Worm (Caenorhabditis elegans): ENCODE results near the gene flp-13.
A peak's percentile ranks its signal among the peaks of the same experiment; 100 is the strongest.

flp-13 gene

ce11 chrIV:7698320-7698719 lies at the start of gene flp-13:
Gene flp-13, minus strand, starts transcription at chrIV:7698420.
- no peak for TF ChIP-seq lin-39 (tag; optimal IDR thresholded peaks at IDR 0.05)
- TF ChIP-seq nhr-10 (tag; optimal IDR thresholded peaks at IDR 0.05), result no peak
- TF ChIP-seq blmp-1 (tag; optimal IDR thresholded peaks at IDR 0.05; ENCODE audit: insufficient read depth), result no peak
- TF ChIP-seq unc-39 (tag; optimal IDR thresholded peaks at IDR 0.05), result no peak
- TF ChIP-seq ztf-1 (GFP tag; conservative IDR thresholded peaks at IDR 0.05), result no peak
- TF ChIP-seq lin-11 (tag; optimal IDR thresholded peaks at IDR 0.05), result no peak
- no peak for TF ChIP-seq nhr-21 (tag; optimal IDR thresholded peaks at IDR 0.05)
- no peak for TF ChIP-seq Y55F3AM.14 (GFP tag; optimal IDR thresholded peaks at IDR 0.05)
- TF ChIP-seq nhr-237 (tag; optimal IDR thresholded peaks at IDR 0.05), result no peak
- no peak for TF ChIP-seq lsy-2 (tag; optimal IDR thresholded peaks at IDR 0.05)
- TF ChIP-seq C34F6.9 (tag; optimal IDR thresholded peaks at IDR 0.05), result no peak
- TF ChIP-seq unc-55 (GFP tag; optimal IDR thresholded peaks at IDR 0.05), result no peak
- no peak for TF ChIP-seq mab-5 (tag; optimal IDR thresholded peaks at IDR 0.05)

DNA sequence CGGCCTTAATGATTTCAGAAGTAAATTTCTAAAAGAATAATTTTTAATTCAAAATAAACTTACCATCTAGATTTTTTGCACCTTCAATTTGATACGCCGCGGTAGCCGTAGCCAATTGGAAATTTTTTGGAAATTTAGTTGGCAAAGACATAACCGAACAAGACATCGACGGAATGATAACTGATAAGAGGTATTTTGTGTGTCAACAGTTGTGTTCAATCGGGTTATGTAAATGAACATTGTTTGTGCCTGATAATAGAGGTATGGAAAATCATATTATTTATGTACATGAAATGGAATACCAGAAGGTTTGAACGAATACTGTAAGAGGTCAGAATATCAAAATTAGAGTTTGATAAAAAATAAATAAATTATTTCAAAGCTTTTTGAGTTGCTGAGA lies 49.6 kb upstream of the flp-13 start, which contains the start of gene klo-1:
TSS of gene klo-1 (minus strand) at position 388 of the 400 bp plus-strand sequence.
- peak; percentile 83 for TF ChIP-seq fos-1 (tag; optimal IDR thresholded peaks at IDR 0.05)
- TF ChIP-seq sma-9 (GFP tag; optimal IDR thresholded peaks at IDR 0.05), result peak; percentile 38
- TF ChIP-seq sma-9 (tag; optimal IDR thresholded peaks at IDR 0.05), result no peak
- peak; percentile 54 for TF ChIP-seq crh-2 (tag; optimal IDR thresholded peaks at IDR 0.05)
- TF ChIP-seq unc-55 (GFP tag; optimal IDR thresholded peaks at IDR 0.05), result no peak

- TF ChIP-seq zag-1 (tag; optimal IDR thresholded peaks at IDR 0.05) (no peak), skn-1 (tag; optimal IDR thresholded peaks at IDR 0.05) (no peak), nhr-11 (tag; optimal IDR thresholded peaks at IDR 0.05) (no peak), Y55F3AM.14 (GFP tag; optimal IDR thresholded peaks at IDR 0.05) (no peak), lsy-2 (tag; optimal IDR thresholded peaks at IDR 0.05) (no peak), sma-9 (GFP tag; optimal IDR thresholded peaks at IDR 0.05) (no peak), sma-9 (tag; optimal IDR thresholded peaks at IDR 0.05) (no peak), elt-3 (tag; optimal IDR thresholded peaks at IDR 0.05) (no peak), sem-4 (tag; optimal IDR thresholded peaks at IDR 0.05) (no peak), nhr-10 (tag; optimal IDR thresholded peaks at IDR 0.05) (no peak), nhr-25 (tag; optimal IDR thresholded peaks at IDR 0.05) (no peak), crh-2 (tag; optimal IDR thresholded peaks at IDR 0.05) (no peak), dmd-4 (tag; optimal IDR thresholded peaks at IDR 0.05) (no peak), unc-55 (GFP tag; optimal IDR thresholded peaks at IDR 0.05) (no peak), nhr-21 (tag; optimal IDR thresholded peaks at IDR 0.05) (no peak), C34F6.9 (tag; optimal IDR thresholded peaks at IDR 0.05) (no peak)
These were observed 45.3 kb upstream of the flp-13 start, which contains the start of gene npr-35 for ce11 chrIV:7743539-7743938. Gene npr-35, plus strand, starts transcription at chrIV:7743839.

ce11 chrIV:7736616-7737015 lies 38.4 kb upstream of the flp-13 start:
- TF ChIP-seq F13H6.1 (tag; optimal IDR thresholded peaks at IDR 0.05) (no peak), unc-39 (tag; optimal IDR thresholded peaks at IDR 0.05) (no peak), C34F6.9 (tag; optimal IDR thresholded peaks at IDR 0.05) (no peak), sem-4 (tag; optimal IDR thresholded peaks at IDR 0.05) (no peak), nhr-11 (tag; optimal IDR thresholded peaks at IDR 0.05) (no peak), ceh-16 (tag; optimal IDR thresholded peaks at IDR 0.05) (no peak), mbf-1 (tag; optimal IDR thresholded peaks at IDR 0.05) (no peak), egl-27 (tag; optimal IDR thresholded peaks at IDR 0.05) (no peak), nhr-77 (tag; optimal IDR thresholded peaks at IDR 0.05) (no peak), R02D3.7 (tag; optimal IDR thresholded peaks at IDR 0.05) (no peak), zag-1 (tag; optimal IDR thresholded peaks at IDR 0.05) (no peak), nhr-25 (tag; optimal IDR thresholded peaks at IDR 0.05) (no peak), lin-11 (tag; optimal IDR thresholded peaks at IDR 0.05) (no peak), blmp-1 (tag; optimal IDR thresholded peaks at IDR 0.05; ENCODE audit: insufficient read depth) (no peak), peb-1 (tag; optimal IDR thresholded peaks at IDR 0.05) (no peak)

DNA sequence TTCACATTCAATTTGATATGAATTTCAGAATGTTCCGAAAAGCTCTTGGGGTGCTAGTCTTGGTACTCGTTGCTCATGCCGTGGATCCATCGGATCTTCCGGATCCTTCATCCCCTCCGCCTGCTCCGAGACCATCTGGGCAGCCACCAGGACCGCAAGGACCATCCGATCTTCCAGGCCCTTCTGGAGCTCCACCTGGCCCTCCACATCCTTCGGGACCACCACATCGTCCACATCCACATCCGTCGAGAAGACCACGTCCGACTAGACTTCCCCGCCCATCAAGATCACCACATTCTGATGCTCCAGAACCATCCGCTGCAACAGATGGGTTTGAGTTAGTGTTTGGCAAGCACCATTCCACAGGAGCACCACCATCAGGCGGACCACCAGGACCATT lies 36.4 kb upstream of the flp-13 start, which contains the start of gene clx-1:
TSS of gene clx-1 (plus strand) at position 30 of the 400 bp plus-strand sequence.
- TF ChIP-seq egl-27 (tag; optimal IDR thresholded peaks at IDR 0.05), result no peak
- no peak for TF ChIP-seq gmeb-1 (tag; optimal IDR thresholded peaks at IDR 0.05)
- TF ChIP-seq ztf-4 (tag; optimal IDR thresholded peaks at IDR 0.05), result no peak
